Fruit fly (Drosophila melanogaster) whole organism, embryonic: ENCODE results near the gene Pstk.

Experiments
- Ada2b ChIP-seq: fragments of 200-800 bp; sonication (Bioruptor generic); IDR thresholded peaks from 2 replicates; pipeline ENCODE4 v1.3.6; 2022; ENCODE audit warnings: missing biosample characterization, missing genetic modification characterization
- Asciz ChIP-seq: fragments of 200-800 bp; sonication (Bioruptor generic); optimal IDR thresholded peaks from 2 replicates; lab custom pipeline; 2017; ENCODE audit warnings: missing biosample characterization, mild to moderate bottlenecking, missing genetic modification characterization, missing genetic modification reagents
- C15 ChIP-seq: fragments of 200-800 bp; sonication (Bioruptor generic); IDR thresholded peaks from 3 replicates; pipeline ENCODE4 v1.3.6; 2022; ENCODE audit warnings: missing biosample characterization, missing genetic modification characterization
- CG10366 ChIP-seq: fragments of 200-800 bp; sonication (Bioruptor generic); IDR thresholded peaks from 2 replicates; pipeline ENCODE4 v1.3.6; 2022; ENCODE audit warnings: missing biosample characterization, missing genetic modification characterization
- CG10565 ChIP-seq: fragments of 200-800 bp; sonication (Bioruptor generic); optimal IDR thresholded peaks from 3 replicates; lab custom pipeline; 2016; ENCODE audit warnings: missing biosample characterization, mild to moderate bottlenecking, missing genetic modification characterization
- CG12236 ChIP-seq: fragments of 200-800 bp; sonication (Bioruptor generic); optimal IDR thresholded peaks from 2 replicates; lab custom pipeline; 2016; ENCODE audit warnings: missing biosample characterization, missing genetic modification characterization
- CG12659 ChIP-seq: fragments of 200-800 bp; sonication (Bioruptor generic); optimal IDR thresholded peaks from 3 replicates; lab custom pipeline; 2017; ENCODE audit warnings: mild to moderate bottlenecking, missing biosample characterization, missing genetic modification reagents, missing genetic modification characterization
- CG12942 ChIP-seq: fragments of 200-800 bp; sonication (Bioruptor generic); optimal IDR thresholded peaks from 3 replicates; lab custom pipeline; 2016; ENCODE audit warnings: missing biosample characterization, missing genetic modification characterization
- CG13123 ChIP-seq: fragments of 200-800 bp; sonication (Bioruptor generic); optimal IDR thresholded peaks from 2 replicates; lab custom pipeline; 2016; ENCODE audit warnings: missing biosample characterization, missing genetic modification characterization
- CG13296 ChIP-seq: fragments of 200-800 bp; sonication (Bioruptor generic); optimal IDR thresholded peaks from 3 replicates; lab custom pipeline; 2018; ENCODE audit warnings: missing biosample characterization, mild to moderate bottlenecking, missing genetic modification characterization
- CG14965 ChIP-seq: fragments of 200-800 bp; sonication (Bioruptor generic); optimal IDR thresholded peaks from 2 replicates; lab custom pipeline; 2016; ENCODE audit warnings: missing biosample characterization, missing genetic modification characterization, borderline replicate concordance
- CG15601 ChIP-seq: fragments of 200-800 bp; sonication (Bioruptor generic); optimal IDR thresholded peaks from 3 replicates; lab custom pipeline; 2019; ENCODE audit warnings: missing biosample characterization, mild to moderate bottlenecking, missing genetic modification characterization, moderate library complexity
- CG16779 ChIP-seq: fragments of 200-800 bp; sonication (Bioruptor generic); IDR thresholded peaks from 2 replicates; pipeline ENCODE4 v1.3.6; 2022; ENCODE audit warnings: missing biosample characterization, missing genetic modification characterization
- CG17612 ChIP-seq: fragments of 200-800 bp; sonication (Bioruptor generic); IDR thresholded peaks from 2 replicates; pipeline ENCODE4 v1.3.6; 2022; ENCODE audit warnings: missing biosample characterization, missing genetic modification characterization
- CG1792 ChIP-seq: fragments of 200-800 bp; sonication (Bioruptor generic); optimal IDR thresholded peaks from 2 replicates; lab custom pipeline; 2016; ENCODE audit warnings: missing biosample characterization, missing genetic modification characterization
- CG2129 ChIP-seq: fragments of 200-800 bp; sonication (Bioruptor generic); IDR thresholded peaks from 2 replicates; pipeline ENCODE4 v1.3.6; 2022; ENCODE audit warnings: missing biosample characterization, missing genetic modification characterization; ENCODE audit not compliant: partially characterized antibody
- CG2889 ChIP-seq: fragments of 200-800 bp; sonication (Bioruptor generic); IDR thresholded peaks from 3 replicates; pipeline ENCODE4 v1.3.6; 2022; ENCODE audit warnings: missing biosample characterization, missing genetic modification characterization
- CG3163 ChIP-seq: fragments of 200-800 bp; sonication (Bioruptor generic); optimal IDR thresholded peaks from 3 replicates; lab custom pipeline; 2016; ENCODE audit warnings: missing biosample characterization, missing genetic modification characterization
- CG3407 ChIP-seq: fragments of 200-800 bp; sonication (Bioruptor generic); optimal IDR thresholded peaks from 2 replicates; lab custom pipeline; 2018; ENCODE audit warnings: missing biosample characterization, mild to moderate bottlenecking, missing genetic modification characterization
- CG4360 ChIP-seq: fragments of 200-800 bp; sonication (Bioruptor generic); IDR thresholded peaks from 2 replicates; pipeline ENCODE4 v1.3.6; 2022; ENCODE audit warnings: missing biosample characterization, missing genetic modification characterization
- CHES-1-like ChIP-seq: fragments of 200-800 bp; sonication (Bioruptor generic); optimal IDR thresholded peaks from 2 replicates; lab custom pipeline; 2016; ENCODE audit warnings: missing biosample characterization, missing genetic modification characterization
- Chrac-16 ChIP-seq: fragments of 200-800 bp; sonication (Bioruptor generic); optimal IDR thresholded peaks from 3 replicates; lab custom pipeline; 2016; ENCODE audit warnings: missing biosample characterization, missing genetic modification characterization
- Doc3 ChIP-seq: fragments of 200-800 bp; sonication (Bioruptor generic); IDR thresholded peaks from 3 replicates; pipeline ENCODE4 v1.3.6; 2022; ENCODE audit warnings: missing biosample characterization, missing genetic modification characterization; ENCODE audit not compliant: partially characterized antibody
- Elba2 ChIP-seq: fragments of 200-800 bp; sonication (Bioruptor generic); optimal IDR thresholded peaks from 3 replicates; lab custom pipeline; 2016; ENCODE audit warnings: missing biosample characterization, missing genetic modification characterization
- GATAe ChIP-seq: fragments of 200-800 bp; sonication (Bioruptor generic); conservative IDR thresholded peaks from 2 replicates; pipeline ENCODE4 v1.3.6; 2022; ENCODE audit warnings: missing biosample characterization, missing genetic modification characterization
- HLH3B ChIP-seq: fragments of 200-800 bp; sonication (Bioruptor generic); IDR thresholded peaks from 2 replicates; pipeline ENCODE4 v1.3.6; 2022; ENCODE audit warnings: missing biosample characterization, missing genetic modification characterization
- Hey ChIP-seq: fragments of 200-800 bp; sonication (Bioruptor generic); optimal IDR thresholded peaks from 3 replicates; lab custom pipeline; 2018; ENCODE audit warnings: missing biosample characterization, mild to moderate bottlenecking, missing genetic modification characterization
- Sox100B ChIP-seq: fragments of 200-800 bp; sonication (Bioruptor generic); optimal IDR thresholded peaks from 3 replicates; lab custom pipeline; 2018; ENCODE audit warnings: missing biosample characterization, mild to moderate bottlenecking, missing genetic modification characterization
- Sry-δ ChIP-seq: fragments of 200-800 bp; sonication (Bioruptor generic); optimal IDR thresholded peaks from 2 replicates; lab custom pipeline; 2016; ENCODE audit warnings: missing biosample characterization, missing genetic modification characterization
- Stat92E ChIP-seq, 3 experiments: fragments of >200 bp in 2 of 3; fragments of 200-800 bp in 1 of 3; sonication (Bioruptor generic) in 1 of 3; optimal IDR thresholded peaks; 2 replicates each; lab custom pipeline; 2017 to 2019; ENCODE audit warnings: missing biosample characterization in 3 of 3, missing genetic modification characterization in 3 of 3, mild to moderate bottlenecking in 1 of 3, moderate library complexity in 1 of 3
- YL-1 ChIP-seq: fragments of 200-800 bp; sonication (Bioruptor generic); optimal IDR thresholded peaks from 3 replicates; lab custom pipeline; 2017; ENCODE audit warnings: missing biosample characterization, mild to moderate bottlenecking, missing genetic modification characterization
- amos ChIP-seq: fragments of 200-800 bp; sonication (Bioruptor generic); IDR thresholded peaks from 2 replicates; pipeline ENCODE4 v1.3.6; 2022; ENCODE audit warnings: missing biosample characterization, missing genetic modification characterization; ENCODE audit not compliant: partially characterized antibody
- ash1 ChIP-seq: fragments of 200-800 bp; sonication (Bioruptor generic); optimal IDR thresholded peaks from 2 replicates; lab custom pipeline; 2018; ENCODE audit warnings: missing biosample characterization, mild to moderate bottlenecking, missing genetic modification characterization
- az2 ChIP-seq: fragments of 200-800 bp; sonication (Bioruptor generic); optimal IDR thresholded peaks from 3 replicates; lab custom pipeline; 2016; ENCODE audit warnings: missing biosample characterization, missing genetic modification characterization
- bowl ChIP-seq: fragments of 200-800 bp; sonication (Bioruptor generic); IDR thresholded peaks from 2 replicates; pipeline ENCODE4 v1.3.6; 2022; ENCODE audit warnings: missing biosample characterization, missing genetic modification characterization
- dan ChIP-seq: fragments of 200-800 bp; sonication (Bioruptor generic); IDR thresholded peaks from 2 replicates; pipeline ENCODE4 v1.3.6; 2022; ENCODE audit warnings: missing biosample characterization, missing genetic modification characterization
- dpn ChIP-seq, 2 experiments: fragments of 200-800 bp; sonication (Bioruptor generic); optimal IDR thresholded peaks; 3 replicates each; lab custom pipeline; 2016; ENCODE audit warnings: missing biosample characterization in 2 of 2, missing genetic modification characterization in 2 of 2
- fd3F ChIP-seq: fragments of 200-800 bp; sonication (Bioruptor generic); optimal IDR thresholded peaks from 2 replicates; lab custom pipeline; 2018; ENCODE audit warnings: missing biosample characterization, mild to moderate bottlenecking, missing genetic modification characterization, moderate library complexity
- fru ChIP-seq: fragments of >200 bp; optimal IDR thresholded peaks from 2 replicates; lab custom pipeline; 2017
- grn ChIP-seq: fragments of 200-800 bp; sonication (Bioruptor generic); optimal IDR thresholded peaks from 3 replicates; lab custom pipeline; 2017; ENCODE audit warnings: missing biosample characterization, missing genetic modification characterization
- luna ChIP-seq: fragments of 200-800 bp; sonication (Bioruptor generic); optimal IDR thresholded peaks from 2 replicates; lab custom pipeline; 2016; ENCODE audit warnings: missing biosample characterization, missing genetic modification characterization
- pho ChIP-seq: fragments of 200-800 bp; sonication (Bioruptor generic); optimal IDR thresholded peaks from 2 replicates; lab custom pipeline; 2016; ENCODE audit warnings: missing biosample characterization, missing genetic modification characterization
- scrt ChIP-seq: fragments of 200-800 bp; sonication (Bioruptor generic); optimal IDR thresholded peaks from 2 replicates; lab custom pipeline; 2018; ENCODE audit warnings: missing biosample characterization, mild to moderate bottlenecking, missing genetic modification characterization, moderate library complexity
- sens ChIP-seq: fragments of 200-800 bp; sonication (Bioruptor generic); peaks from one replicate; lab custom pipeline; 2016; ENCODE audit warnings: missing biosample characterization, missing genetic modification characterization
- slou ChIP-seq: fragments of 200-800 bp; sonication (Bioruptor generic); optimal IDR thresholded peaks from 3 replicates; lab custom pipeline; 2016; ENCODE audit warnings: missing biosample characterization, missing genetic modification characterization
- sob ChIP-seq: fragments of 200-800 bp; sonication (Bioruptor generic); IDR thresholded peaks from 2 replicates; pipeline ENCODE4 v1.3.6; 2022; ENCODE audit warnings: missing biosample characterization, missing genetic modification characterization
- sqz ChIP-seq: fragments of 200-800 bp; sonication (Bioruptor generic); optimal IDR thresholded peaks from 3 replicates; lab custom pipeline; 2018; ENCODE audit warnings: missing biosample characterization, mild to moderate bottlenecking, missing genetic modification characterization
- tap ChIP-seq: fragments of 200-800 bp; optimal IDR thresholded peaks from 3 replicates; lab custom pipeline; 2019; ENCODE audit warnings: missing biosample characterization, mild to moderate bottlenecking, missing genetic modification characterization, moderate library complexity
- tll ChIP-seq, 2 experiments: fragments of 200-800 bp in 1 of 2; fragments of >200 bp in 1 of 2; sonication (Bioruptor generic) in 1 of 2; optimal IDR thresholded peaks; 2 replicates each; lab custom pipeline; 2017 to 2019; ENCODE audit warnings: missing biosample characterization in 2 of 2, missing genetic modification characterization in 2 of 2, mild to moderate bottlenecking in 1 of 2, moderate library complexity in 1 of 2
- z ChIP-seq: fragments of 200-800 bp; sonication (Bioruptor generic); IDR thresholded peaks from 3 replicates; pipeline ENCODE4 v1.3.6; 2022; ENCODE audit warnings: missing biosample characterization, missing genetic modification characterization
- zf30C ChIP-seq: fragments of 200-800 bp; sonication (Bioruptor generic); optimal IDR thresholded peaks from 3 replicates; lab custom pipeline; 2018; ENCODE audit warnings: missing biosample characterization, mild to moderate bottlenecking, missing genetic modification characterization
- zfh2 ChIP-seq: fragments of 200-800 bp; sonication (Bioruptor generic); optimal IDR thresholded peaks from 2 replicates; lab custom pipeline; 2016; ENCODE audit warnings: missing biosample characterization, missing genetic modification characterization

The Pstk gene

dm6 chrX:19608042-19608609, 10.2 kb downstream of the Pstk start (continued):
- TF ChIP-seq bowl (no peak), CG13296 (peak; percentile 35), YL-1 (GFP tag; lab: Kevin White, UChicago) (no peak), Hey (no peak), CG10366 (no peak), CG10565 (GFP tag; lab: Kevin White, UChicago) (no peak), dpn (GFP tag; optimal IDR thresholded peaks at IDR 0.05; lab: Kevin White, UChicago) (no peak), az2 (GFP tag; lab: Kevin White, UChicago) (no peak), fru (no peak), tll (GFP tag; optimal IDR thresholded peaks at IDR 0.05; lab: Kevin White, UChicago) (no peak), CG2129 (GFP tag; lab: Robert Waterston, UW) (no peak), scrt (GFP tag; lab: Kevin White, UChicago) (no peak), CG17612 (GFP tag; lab: Robert Waterston, UW) (no peak), zfh2 (no peak), CG3407 (GFP tag; lab: Kevin White, UChicago) (no peak), dan (GFP tag; lab: Robert Waterston, UW) (no peak), CG15601 (tag; lab: Kevin White, UChicago) (peak; percentile 56), C15 (GFP tag; lab: Robert Waterston, UW) (no peak), sqz (GFP tag; lab: Kevin White, UChicago) (no peak), CG16779 (GFP tag; lab: Robert Waterston, UW) (no peak), Stat92E (GFP tag; optimal IDR thresholded peaks at IDR 0.05; lab: Kevin White, UChicago) (no peak), CHES-1-like (no peak), sens (no peak), CG4360 (GFP tag; lab: Robert Waterston, UW) (no peak), tap (tag; lab: Kevin White, UChicago) (no peak), ash1 (GFP tag; lab: Kevin White, UChicago) (no peak), fd3F (GFP tag; lab: Kevin White, UChicago) (no peak), Sry-δ (GFP tag; lab: Kevin White, UChicago) (no peak), Ada2b (GFP tag; lab: Robert Waterston, UW) (no peak), Elba2 (GFP tag; lab: Kevin White, UChicago) (no peak), slou (GFP tag; lab: Kevin White, UChicago) (no peak), grn (GFP tag; lab: Kevin White, UChicago) (peak; percentile 43), Sox100B (GFP tag; lab: Kevin White, UChicago) (no peak), Chrac-16 (GFP tag; lab: Kevin White, UChicago) (no peak), sob (no peak), CG12236 (GFP tag; lab: Kevin White, UChicago) (no peak), CG12659 (no peak), Doc3 (GFP tag; lab: Robert Waterston, UW) (peak; percentile 42; the same call in 1 of the 3 replicates), luna (GFP tag; lab: Kevin White, UChicago) (no peak), amos (GFP tag; lab: Robert Waterston, UW) (peak; percentile 45; the same call in 1 of the 2 replicates), Asciz (no peak), CG1792 (GFP tag; lab: Kevin White, UChicago) (no peak), CG13123 (GFP tag; lab: Kevin White, UChicago) (no peak), CG12942 (GFP tag; lab: Kevin White, UChicago) (no peak), CG14965 (GFP tag; lab: Kevin White, UChicago) (no peak), HLH3B (no peak), CG2889 (GFP tag; lab: Robert Waterston, UW) (no peak), CG3163 (GFP tag; lab: Kevin White, UChicago) (no peak), pho (GFP tag; lab: Kevin White, UChicago) (no peak), zf30C (peak; percentile 31), GATAe (GFP tag; lab: Robert Waterston, UW) (no peak), z (GFP tag; lab: Robert Waterston, UW) (no peak)
